Fruit fly (Drosophila melanogaster) whole organism, embryonic: ENCODE data around the gene mat.

ENCODE experiments used
- CG10462 ChIP-seq: fragments of 200-800 bp; sonication (Bioruptor generic); optimal IDR thresholded peaks from 2 replicates; lab custom pipeline; 2016; ENCODE audit warnings: missing biosample characterization, missing genetic modification characterization
- CG10959 ChIP-seq: fragments of 200-800 bp; sonication (Bioruptor generic); IDR thresholded peaks from 2 replicates; pipeline ENCODE4 v1.3.6; 2022; ENCODE audit warnings: missing biosample characterization, missing genetic modification characterization
- CG11696 ChIP-seq: fragments of 200-800 bp; sonication (Bioruptor generic); IDR thresholded peaks from 2 replicates; pipeline ENCODE4 v1.3.6; 2022; ENCODE audit warnings: missing biosample characterization, missing genetic modification characterization
- CG12071 ChIP-seq: fragments of 200-800 bp; sonication (Bioruptor generic); optimal IDR thresholded peaks from 3 replicates; lab custom pipeline; 2018; ENCODE audit warnings: missing biosample characterization, mild to moderate bottlenecking, missing genetic modification characterization
- CG1233 ChIP-seq: fragments of 200-800 bp; sonication (Bioruptor generic); optimal IDR thresholded peaks from 4 replicates; lab custom pipeline; 2018; ENCODE audit warnings: missing biosample characterization, mild to moderate bottlenecking, missing genetic modification characterization
- CG12391 ChIP-seq: fragments of 200-800 bp; sonication (Bioruptor generic); optimal IDR thresholded peaks from 3 replicates; lab custom pipeline; 2018; ENCODE audit warnings: missing biosample characterization, mild to moderate bottlenecking, missing genetic modification characterization, moderate library complexity
- CG13123 ChIP-seq: fragments of 200-800 bp; sonication (Bioruptor generic); optimal IDR thresholded peaks from 2 replicates; lab custom pipeline; 2016; ENCODE audit warnings: missing biosample characterization, missing genetic modification characterization
- CG15696 ChIP-seq: fragments of 200-800 bp; sonication (Bioruptor generic); optimal IDR thresholded peaks from 2 replicates; lab custom pipeline; 2019; ENCODE audit warnings: missing biosample characterization, mild to moderate bottlenecking, missing genetic modification characterization, moderate library complexity
- CG2678 ChIP-seq: fragments of 200-800 bp; sonication (Bioruptor generic); optimal IDR thresholded peaks from 3 replicates; lab custom pipeline; 2019; ENCODE audit warnings: missing biosample characterization, mild to moderate bottlenecking, missing genetic modification characterization, moderate library complexity
- CG2875 ChIP-seq: fragments of 200-800 bp; sonication (Bioruptor generic); optimal IDR thresholded peaks from 2 replicates; lab custom pipeline; 2017; ENCODE audit warnings: missing biosample characterization, mild to moderate bottlenecking, missing genetic modification characterization, missing genetic modification reagents
- CG3407 ChIP-seq: fragments of 200-800 bp; sonication (Bioruptor generic); optimal IDR thresholded peaks from 2 replicates; lab custom pipeline; 2018; ENCODE audit warnings: missing biosample characterization, mild to moderate bottlenecking, missing genetic modification characterization
- CG6254 ChIP-seq: fragments of 200-800 bp; sonication (Bioruptor generic); optimal IDR thresholded peaks from 3 replicates; lab custom pipeline; 2017; ENCODE audit warnings: mild to moderate bottlenecking, missing biosample characterization, missing genetic modification reagents, missing genetic modification characterization
- CG7556 ChIP-seq: fragments of 200-800 bp; sonication (Bioruptor generic); optimal IDR thresholded peaks from 2 replicates; lab custom pipeline; 2017; ENCODE audit warnings: missing biosample characterization, mild to moderate bottlenecking, missing genetic modification characterization
- CG9797 ChIP-seq: fragments of 200-800 bp; sonication (Bioruptor generic); optimal IDR thresholded peaks from 3 replicates; lab custom pipeline; 2018; ENCODE audit warnings: missing biosample characterization, mild to moderate bottlenecking, missing genetic modification characterization
- D19A ChIP-seq: fragments of 200-800 bp; optimal IDR thresholded peaks from 3 replicates; lab custom pipeline; 2019; ENCODE audit warnings: missing biosample characterization, mild to moderate bottlenecking, missing genetic modification characterization, moderate library complexity
- Dip2 ChIP-seq: fragments of 200-800 bp; sonication (Bioruptor generic); IDR thresholded peaks from 2 replicates; pipeline ENCODE4 v1.3.6; 2022; ENCODE audit warnings: missing biosample characterization, missing genetic modification characterization
- Dref ChIP-seq: fragments of 200-800 bp; sonication (Bioruptor generic); IDR thresholded peaks from 2 replicates; pipeline ENCODE4 v1.3.6; 2022; ENCODE audit warnings: missing biosample characterization, missing genetic modification characterization
- Eip74EF ChIP-seq, 2 experiments: fragments of 200-800 bp in 1 of 2; fragments of >200 bp in 1 of 2; sonication (Bioruptor generic) in 1 of 2; optimal IDR thresholded peaks; 2 replicates each; lab custom pipeline; 2017 to 2019; ENCODE audit warnings: missing biosample characterization in 2 of 2, missing genetic modification characterization in 2 of 2, mild to moderate bottlenecking in 1 of 2, moderate library complexity in 1 of 2
- HmgD ChIP-seq: fragments of 200-800 bp; sonication (Bioruptor generic); optimal IDR thresholded peaks from 3 replicates; lab custom pipeline; 2016; ENCODE audit warnings: missing biosample characterization, missing genetic modification characterization
- Hmx ChIP-seq: fragments of 200-800 bp; sonication (Bioruptor generic); optimal IDR thresholded peaks from 2 replicates; lab custom pipeline; 2016; ENCODE audit warnings: missing biosample characterization, missing genetic modification characterization
- NFAT ChIP-seq: fragments of 200-800 bp; sonication (Bioruptor generic); IDR thresholded peaks from 2 replicates; pipeline ENCODE4 v1.3.6; 2022; ENCODE audit warnings: missing biosample characterization, missing genetic modification characterization
- Oli ChIP-seq: fragments of 200-800 bp; sonication (Bioruptor generic); optimal IDR thresholded peaks from 2 replicates; lab custom pipeline; 2018; ENCODE audit warnings: missing biosample characterization, mild to moderate bottlenecking, missing genetic modification characterization, moderate library complexity
- Side ChIP-seq: fragments of 200-800 bp; sonication (Bioruptor generic); optimal IDR thresholded peaks from 2 replicates; lab custom pipeline; 2016; ENCODE audit warnings: missing biosample characterization, missing genetic modification characterization
- Trl ChIP-seq, 3 experiments: fragments of >200 bp in 2 of 3; fragments of 200-800 bp in 1 of 3; sonication (Bioruptor generic) in 1 of 3; optimal IDR thresholded peaks; 2 replicates in 1 of 3; 3 replicates in 2 of 3; lab custom pipeline; 2016 to 2017; ENCODE audit warnings: missing biosample characterization in 1 of 3, missing genetic modification characterization in 1 of 3
- Xrp1 ChIP-seq: fragments of 200-800 bp; sonication (Bioruptor generic); IDR thresholded peaks from 2 replicates; pipeline ENCODE4 v1.3.6; 2022; ENCODE audit warnings: missing biosample characterization, missing genetic modification characterization
- ash1 ChIP-seq: fragments of 200-800 bp; sonication (Bioruptor generic); optimal IDR thresholded peaks from 2 replicates; lab custom pipeline; 2018; ENCODE audit warnings: missing biosample characterization, mild to moderate bottlenecking, missing genetic modification characterization
- btn ChIP-seq: fragments of 200-800 bp; sonication (Bioruptor generic); optimal IDR thresholded peaks from 2 replicates; lab custom pipeline; 2016; ENCODE audit warnings: missing biosample characterization, missing genetic modification characterization
- chm ChIP-seq: fragments of 200-800 bp; sonication (Bioruptor generic); IDR thresholded peaks from 2 replicates; pipeline ENCODE4 v1.3.6; 2022; ENCODE audit warnings: missing biosample characterization, missing genetic modification characterization
- ci ChIP-seq: fragments of 200-800 bp; sonication (Bioruptor generic); IDR thresholded peaks from 3 replicates; pipeline ENCODE4 v1.3.6; 2022; ENCODE audit warnings: missing biosample characterization, missing genetic modification characterization
- dmrt99B ChIP-seq: fragments of 200-800 bp; sonication (Bioruptor generic); optimal IDR thresholded peaks from 2 replicates; lab custom pipeline; 2018; ENCODE audit warnings: missing biosample characterization, mild to moderate bottlenecking, missing genetic modification characterization, moderate library complexity
- dpn ChIP-seq, 2 experiments: fragments of 200-800 bp; sonication (Bioruptor generic); optimal IDR thresholded peaks; 3 replicates each; lab custom pipeline; 2016; ENCODE audit warnings: missing biosample characterization in 2 of 2, missing genetic modification characterization in 2 of 2
- eve ChIP-seq, 2 experiments: fragments of >200 bp; optimal IDR thresholded peaks; 2 replicates each; lab custom pipeline; 2017; ENCODE audit warnings: missing biosample characterization in 2 of 2, missing genetic modification characterization in 2 of 2
- fd102C ChIP-seq: fragments of 200-800 bp; sonication (Bioruptor generic); optimal IDR thresholded peaks from 2 replicates; lab custom pipeline; 2018; ENCODE audit warnings: missing biosample characterization, mild to moderate bottlenecking, missing genetic modification characterization, moderate library complexity
- hth ChIP-seq: fragments of >200 bp; optimal IDR thresholded peaks from 2 replicates; lab custom pipeline; 2017; ENCODE audit warnings: inconsistent platforms
- insv ChIP-seq, 2 experiments: fragments of 200-800 bp; sonication (Bioruptor generic); optimal IDR thresholded peaks; 3 replicates each; lab custom pipeline; 2016 to 2018; ENCODE audit warnings: missing biosample characterization in 2 of 2, missing genetic modification characterization in 2 of 2
- klu ChIP-seq: fragments of 200-800 bp; sonication (Bioruptor generic); IDR thresholded peaks from 2 replicates; pipeline ENCODE4 v1.3.6; 2022; ENCODE audit warnings: missing biosample characterization, missing genetic modification characterization
- lbe ChIP-seq: fragments of 200-800 bp; sonication (Bioruptor generic); optimal IDR thresholded peaks from 2 replicates; lab custom pipeline; 2016; ENCODE audit warnings: missing biosample characterization, mild to moderate bottlenecking, missing genetic modification characterization
- lola ChIP-seq, 3 experiments: fragments of >200 bp in 2 of 3; fragments of 200-800 bp in 1 of 3; sonication (Bioruptor generic) in 1 of 3; optimal IDR thresholded peaks; 2 replicates each; lab custom pipeline; 2017 to 2019; ENCODE audit warnings: missing biosample characterization in 3 of 3, missing genetic modification characterization in 3 of 3, mild to moderate bottlenecking in 1 of 3, moderate library complexity in 1 of 3
- mld ChIP-seq: fragments of 200-800 bp; sonication (Bioruptor generic); IDR thresholded peaks from 3 replicates; pipeline ENCODE4 v1.3.6; 2022; ENCODE audit warnings: missing biosample characterization, missing genetic modification characterization; ENCODE audit not compliant: partially characterized antibody
- phol ChIP-seq: fragments of 200-800 bp; sonication (Bioruptor generic); optimal IDR thresholded peaks from 3 replicates; lab custom pipeline; 2018; ENCODE audit warnings: missing biosample characterization, mild to moderate bottlenecking, missing genetic modification characterization, moderate library complexity
- pzg ChIP-seq: fragments of 200-800 bp; sonication (Bioruptor generic); optimal IDR thresholded peaks from 3 replicates; lab custom pipeline; 2018; ENCODE audit warnings: missing biosample characterization, mild to moderate bottlenecking, missing genetic modification characterization, moderate library complexity
- ranshi ChIP-seq: fragments of 200-800 bp; sonication (Bioruptor generic); IDR thresholded peaks from 2 replicates; pipeline ENCODE4 v1.3.6; 2022; ENCODE audit warnings: missing biosample characterization, missing genetic modification characterization
- sens ChIP-seq: fragments of 200-800 bp; sonication (Bioruptor generic); peaks from one replicate; lab custom pipeline; 2016; ENCODE audit warnings: missing biosample characterization, missing genetic modification characterization
- slp2 ChIP-seq: fragments of 200-800 bp; sonication (Bioruptor generic); optimal IDR thresholded peaks from 2 replicates; lab custom pipeline; 2016; ENCODE audit warnings: missing biosample characterization, missing genetic modification characterization
- stwl ChIP-seq: fragments of 200-800 bp; sonication (Bioruptor generic); optimal IDR thresholded peaks from 3 replicates; lab custom pipeline; 2018; ENCODE audit warnings: missing biosample characterization, mild to moderate bottlenecking, missing genetic modification characterization, moderate library complexity
- sug ChIP-seq: fragments of 200-800 bp; optimal IDR thresholded peaks from 2 replicates; lab custom pipeline; 2019; ENCODE audit warnings: missing biosample characterization, mild to moderate bottlenecking, missing genetic modification characterization, moderate library complexity
- tgo ChIP-seq: fragments of 200-800 bp; sonication (Bioruptor generic); IDR thresholded peaks from 3 replicates; pipeline ENCODE4 v1.3.6; 2022; ENCODE audit warnings: missing biosample characterization, missing genetic modification characterization
- tin ChIP-seq: fragments of 200-800 bp; sonication (Bioruptor generic); optimal IDR thresholded peaks from 3 replicates; lab custom pipeline; 2016; ENCODE audit warnings: missing biosample characterization, missing genetic modification characterization
- zen ChIP-seq: fragments of 200-800 bp; sonication (Bioruptor generic); optimal IDR thresholded peaks from 3 replicates; lab custom pipeline; 2018; ENCODE audit warnings: missing biosample characterization, mild to moderate bottlenecking, missing genetic modification characterization, moderate library complexity

The mat gene

dm6 chr3L:904991-905745 lies 2.5 kb downstream of the mat start (continued):
- TF ChIP-seq Dref, result 0 out of 2 replicates have a peak, but pooled peaks have one; percentile 20
- TF ChIP-seq lola (GFP tag; optimal IDR thresholded peaks at IDR 0.05; lab: Kevin White, UChicago), result peak in 1 of 3 experiments; percentile 72
- no peak for TF ChIP-seq HmgD
- TF ChIP-seq klu (GFP tag; lab: Robert Waterston, UW), result no peak
- TF ChIP-seq CG10959, result 0 out of 2 replicates have a peak, but pooled peaks have one; percentile 36
- no peak for TF ChIP-seq ranshi (GFP tag; lab: Robert Waterston, UW)
- TF ChIP-seq sens (GFP tag; lab: Kevin White, UChicago), result peak; percentile 88
- TF ChIP-seq zen (tag; lab: Kevin White, UChicago), result peak; percentile 20
- peak in 1 of 2 experiments; percentile 7 for TF ChIP-seq Eip74EF (GFP tag; optimal IDR thresholded peaks at IDR 0.05; lab: Kevin White, UChicago)
- TF ChIP-seq ci, result peak; percentile 51; the same call in 1 of the 3 replicates
- no peak for TF ChIP-seq insv (GFP tag; optimal IDR thresholded peaks at IDR 0.05; lab: Kevin White, UChicago)
- peak; percentile 16 for TF ChIP-seq CG7556 (GFP tag; lab: Kevin White, UChicago)
- no peak for TF ChIP-seq CG11696 (GFP tag; lab: Robert Waterston, UW)
- no peak for TF ChIP-seq fd102C
- peak; percentile 54 for TF ChIP-seq CG12391 (tag; lab: Kevin White, UChicago)
- no peak for TF ChIP-seq mld (GFP tag; lab: Robert Waterston, UW)
- no peak for TF ChIP-seq Side (GFP tag; lab: Kevin White, UChicago)
- TF ChIP-seq chm (GFP tag; lab: Robert Waterston, UW), result peak; percentile 13; the same call in 1 of the 2 replicates
- peak; percentile 39 for TF ChIP-seq CG3407 (GFP tag; lab: Kevin White, UChicago)
- no peak for TF ChIP-seq Trl (optimal IDR thresholded peaks at IDR 0.05; lab: Kevin White, UChicago)
- TF ChIP-seq Trl (GFP tag; optimal IDR thresholded peaks at IDR 0.05; lab: Kevin White, UChicago), result no peak
- TF ChIP-seq pzg (GFP tag; lab: Kevin White, UChicago), result no peak
- no peak for TF ChIP-seq slp2 (GFP tag; lab: Kevin White, UChicago)
- TF ChIP-seq CG10462 (GFP tag; lab: Kevin White, UChicago), result no peak
- no peak for TF ChIP-seq CG12071 (GFP tag; lab: Kevin White, UChicago)
- no peak for TF ChIP-seq CG9797 (GFP tag; lab: Kevin White, UChicago)
- peak; percentile 24 for TF ChIP-seq CG2875 (GFP tag; lab: Kevin White, UChicago)
- TF ChIP-seq sug (tag; lab: Kevin White, UChicago), result no peak
- TF ChIP-seq hth (lab: Kevin White, UChicago), result no peak
- TF ChIP-seq eve (GFP tag; optimal IDR thresholded peaks at IDR 0.05; lab: Kevin White, UChicago), result peak in 1 of 2 experiments; percentile 14
- TF ChIP-seq CG13123 (GFP tag; lab: Kevin White, UChicago), result no peak
- peak; percentile 59 for TF ChIP-seq tin
- no peak for TF ChIP-seq NFAT
- TF ChIP-seq ash1 (GFP tag; lab: Kevin White, UChicago), result no peak
- TF ChIP-seq lbe (GFP tag; lab: Kevin White, UChicago), result no peak
- no peak for TF ChIP-seq CG1233
- TF ChIP-seq CG15696 (tag; lab: Kevin White, UChicago), result peak; percentile 65
- TF ChIP-seq dpn (GFP tag; optimal IDR thresholded peaks at IDR 0.05; lab: Kevin White, UChicago), result peak in 1 of 2 experiments; percentile 18
- peak; percentile 38 for TF ChIP-seq CG6254 (GFP tag; lab: Kevin White, UChicago)
- TF ChIP-seq Hmx, result no peak
- TF ChIP-seq D19A (tag; lab: Kevin White, UChicago), result peak; percentile 36
- peak; percentile 79 for TF ChIP-seq Xrp1 (GFP tag; lab: Robert Waterston, UW)
- peak; percentile 58 for TF ChIP-seq CG2678 (tag; lab: Kevin White, UChicago)
- TF ChIP-seq btn (GFP tag; lab: Kevin White, UChicago), result no peak
- TF ChIP-seq phol (tag; lab: Kevin White, UChicago), result peak; percentile 63
- TF ChIP-seq tgo (GFP tag; lab: Robert Waterston, UW), result peak; percentile 13; the same call in 1 of the 3 replicates
- TF ChIP-seq Dip2 (GFP tag; lab: Robert Waterston, UW), result no peak
- TF ChIP-seq dmrt99B, result peak; percentile 49
- peak; percentile 50 for TF ChIP-seq Oli (tag; lab: Kevin White, UChicago)
- no peak for TF ChIP-seq stwl (tag; lab: Kevin White, UChicago)
